Fruit fly (Drosophila melanogaster) Kc167 (cell line): ENCODE measurements around the gene disco.

Experiments used
- insv ChIP-seq: fragments of >200 bp; optimal IDR thresholded peaks from 3 replicates; lab custom pipeline; 2018; ENCODE audit warnings: missing external identifiers
- psq ChIP-seq: fragments of >200 bp; optimal IDR thresholded peaks from 2 replicates; lab custom pipeline; 2017; ENCODE audit warnings: missing external identifiers
- ttk ChIP-seq: sonication (Bioruptor generic); optimal IDR thresholded peaks from 2 replicates; lab custom pipeline; 2017; ENCODE audit warnings: missing external identifiers

- no peak for TF ChIP-seq insv (lab: Kevin White, UChicago)
- no peak for TF ChIP-seq ttk (lab: Kevin White, UChicago)
- no peak for TF ChIP-seq psq
Measured at dm6 chrX:16208621-16209020, 7.9 kb downstream of the disco start.
